Worm (Caenorhabditis elegans) whole organism, late embryonic: Measurements from ENCODE around the gene R07B1.9.

Source experiments
- K02D7.2 ChIP-seq: sonication (generic microtip); optimal IDR thresholded peaks from 2 replicates; lab custom pipeline; 2017; ENCODE audit warnings: mild to moderate bottlenecking, missing genetic modification characterization, missing compliant biosample characterization
- ahr-1 ChIP-seq: sonication (generic microtip); optimal IDR thresholded peaks from 2 replicates; lab custom pipeline; 2016; ENCODE audit warnings: missing genetic modification characterization, missing compliant biosample characterization
- ceh-14 ChIP-seq: sonication (generic microtip); optimal IDR thresholded peaks from 2 replicates; lab custom pipeline; 2016; ENCODE audit warnings: missing genotype, missing genetic modification characterization, missing compliant biosample characterization
- ceh-19 ChIP-seq: fragments of 200-800 bp; sonication (Bioruptor generic); optimal IDR thresholded peaks from 2 replicates; lab custom pipeline; 2018; ENCODE audit warnings: mild to moderate bottlenecking, missing genetic modification characterization, missing compliant biosample characterization
- ceh-2 ChIP-seq: sonication (generic microtip); optimal IDR thresholded peaks from 2 replicates; lab custom pipeline; 2016; ENCODE audit warnings: missing genotype, missing genetic modification characterization, missing compliant biosample characterization
- ceh-22 ChIP-seq: sonication (generic microtip); optimal IDR thresholded peaks from 2 replicates; lab custom pipeline; 2017; ENCODE audit warnings: missing biosample characterization, missing genetic modification characterization
- ceh-24 ChIP-seq: sonication (generic microtip); optimal IDR thresholded peaks from 2 replicates; lab custom pipeline; 2016; ENCODE audit warnings: mild to moderate bottlenecking, missing genetic modification characterization, missing compliant biosample characterization
- ceh-30 ChIP-seq: fragments of 150-350 bp; optimal IDR thresholded peaks from 2 replicates; lab custom pipeline; 2014; ENCODE audit warnings: missing biosample characterization, missing genetic modification characterization
- ceh-31 ChIP-seq: sonication (generic microtip); optimal IDR thresholded peaks from 2 replicates; lab custom pipeline; 2016; ENCODE audit warnings: missing genetic modification characterization, missing compliant biosample characterization
- ceh-34 ChIP-seq: sonication (generic microtip); optimal IDR thresholded peaks from 2 replicates; lab custom pipeline; 2016; ENCODE audit warnings: mild to moderate bottlenecking, missing genetic modification characterization, missing compliant biosample characterization
- ceh-45 ChIP-seq: fragments of 200-800 bp; sonication (Bioruptor generic); IDR thresholded peaks from 2 replicates; pipeline ENCODE4 v1.3.6; 2022; ENCODE audit warnings: missing genetic modification reagents, missing genetic modification characterization, missing compliant biosample characterization
- dmd-4 ChIP-seq: sonication (generic microtip); optimal IDR thresholded peaks from 2 replicates; lab custom pipeline; 2016; ENCODE audit warnings: borderline replicate concordance, missing genetic modification characterization, missing compliant biosample characterization
- elt-2 ChIP-seq: sonication (generic microtip); optimal IDR thresholded peaks from 2 replicates; lab custom pipeline; 2016; ENCODE audit warnings: missing genetic modification reagents, missing genetic modification characterization, missing compliant biosample characterization
- eyg-1 ChIP-seq: sonication (generic microtip); optimal IDR thresholded peaks from 2 replicates; lab custom pipeline; 2016; ENCODE audit warnings: missing genotype, missing genetic modification characterization, missing compliant biosample characterization
- fax-1 ChIP-seq: sonication (generic microtip); optimal IDR thresholded peaks from 2 replicates; lab custom pipeline; 2016; ENCODE audit warnings: missing genotype, missing genetic modification characterization, missing compliant biosample characterization
- fkh-10 ChIP-seq: fragments of 150-350 bp; optimal IDR thresholded peaks from 2 replicates; lab custom pipeline; 2014; ENCODE audit warnings: missing biosample characterization, missing genetic modification reagents, missing genetic modification characterization
- hlh-6 ChIP-seq: sonication (generic microtip); optimal IDR thresholded peaks from 2 replicates; lab custom pipeline; 2016; ENCODE audit warnings: missing genotype, missing genetic modification characterization, missing compliant biosample characterization
- lim-6 ChIP-seq: sonication (generic microtip); optimal IDR thresholded peaks from 2 replicates; lab custom pipeline; 2016; ENCODE audit warnings: missing genetic modification characterization, missing compliant biosample characterization
- madf-2 ChIP-seq: sonication (generic microtip); optimal IDR thresholded peaks from 2 replicates; lab custom pipeline; 2017; ENCODE audit warnings: missing genetic modification characterization, missing compliant biosample characterization
- mec-3 ChIP-seq: sonication (generic microtip); optimal IDR thresholded peaks from 2 replicates; lab custom pipeline; 2016; ENCODE audit warnings: borderline replicate concordance, missing genetic modification characterization, missing compliant biosample characterization
- nhr-11 ChIP-seq: fragments of 150-350 bp; optimal IDR thresholded peaks from 2 replicates; lab custom pipeline; 2014; ENCODE audit warnings: missing biosample characterization, missing genetic modification characterization
- odd-2 ChIP-seq: sonication (generic microtip); optimal IDR thresholded peaks from 2 replicates; lab custom pipeline; 2017; ENCODE audit warnings: antibody characterized with exemption, mild to moderate bottlenecking, missing genetic modification characterization, missing compliant biosample characterization
- pat-9 ChIP-seq: fragments of 200-800 bp; sonication (Bioruptor generic); optimal IDR thresholded peaks from 2 replicates; lab custom pipeline; 2018; ENCODE audit warnings: mild to moderate bottlenecking, missing genetic modification characterization, moderate library complexity, missing compliant biosample characterization
- pax-1 ChIP-seq: fragments of 150-350 bp; optimal IDR thresholded peaks from 2 replicates; lab custom pipeline; 2014; ENCODE audit warnings: missing biosample characterization, missing genetic modification characterization
- pha-2 ChIP-seq: sonication (generic microtip); optimal IDR thresholded peaks from 2 replicates; lab custom pipeline; 2017; ENCODE audit warnings: mild to moderate bottlenecking, missing genetic modification characterization, missing compliant biosample characterization
- pqm-1 ChIP-seq: sonication (generic microtip); optimal IDR thresholded peaks from 2 replicates; lab custom pipeline; 2016; ENCODE audit warnings: missing genetic modification characterization, missing compliant biosample characterization
- rnt-1 ChIP-seq: sonication (generic microtip); optimal IDR thresholded peaks from 2 replicates; lab custom pipeline; 2016; ENCODE audit warnings: missing genetic modification characterization, missing compliant biosample characterization
- sox-4 ChIP-seq: sonication (generic microtip); optimal IDR thresholded peaks from 2 replicates; lab custom pipeline; 2017; ENCODE audit warnings: mild to moderate bottlenecking, missing genetic modification characterization, inconsistent platforms, missing compliant biosample characterization
- syd-9 ChIP-seq: sonication (generic microtip); optimal IDR thresholded peaks from 2 replicates; lab custom pipeline; 2016; ENCODE audit warnings: mild to moderate bottlenecking, missing genetic modification characterization, moderate library complexity, missing compliant biosample characterization
- tbx-2 ChIP-seq: sonication (generic microtip); optimal IDR thresholded peaks from 2 replicates; lab custom pipeline; 2016; ENCODE audit warnings: missing genetic modification characterization, missing compliant biosample characterization
- tbx-7 ChIP-seq: sonication (generic microtip); optimal IDR thresholded peaks from 2 replicates; lab custom pipeline; 2016; ENCODE audit warnings: missing genotype, missing genetic modification characterization, missing compliant biosample characterization
- ttx-3 ChIP-seq: sonication (generic microtip); optimal IDR thresholded peaks from 2 replicates; lab custom pipeline; 2016; ENCODE audit warnings: missing genetic modification reagents, missing genetic modification characterization, missing compliant biosample characterization
- unc-42 ChIP-seq: sonication (generic microtip); optimal IDR thresholded peaks from 2 replicates; lab custom pipeline; 2016; ENCODE audit warnings: missing genotype, missing genetic modification characterization, missing compliant biosample characterization
- unc-55 ChIP-seq: sonication (generic microtip); optimal IDR thresholded peaks from 2 replicates; lab custom pipeline; 2017; ENCODE audit warnings: missing biosample characterization, missing genetic modification reagents, missing genetic modification characterization
- zip-5 ChIP-seq: sonication (generic microtip); optimal IDR thresholded peaks from 2 replicates; lab custom pipeline; 2016; ENCODE audit warnings: missing genetic modification characterization, missing compliant biosample characterization
- ztf-16 ChIP-seq: sonication (generic microtip); optimal IDR thresholded peaks from 2 replicates; lab custom pipeline; 2017; ENCODE audit warnings: missing genetic modification characterization, missing compliant biosample characterization

Gene R07B1.9

DNA sequence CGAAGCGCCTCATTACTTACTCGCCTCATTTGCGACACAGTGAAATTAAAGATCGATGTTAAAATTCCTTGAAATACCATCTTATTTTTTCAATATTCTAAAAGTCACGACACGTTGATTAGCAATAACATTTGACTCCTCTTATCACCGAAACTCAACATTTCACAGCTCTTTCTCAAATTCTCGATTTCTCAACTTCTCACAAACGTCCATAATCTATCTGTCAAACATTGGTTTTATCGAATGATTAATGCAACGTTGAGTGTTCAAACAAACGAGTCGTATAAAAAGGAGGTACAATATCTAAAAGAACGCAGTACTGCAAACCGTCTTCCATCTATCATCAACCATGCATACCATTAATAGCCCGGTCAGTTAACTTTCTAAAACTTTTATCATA is 27.0 kb upstream of the R07B1.9 start, which contains the start of gene lec-8:
Gene lec-8, plus strand, starts transcription at position 314 of the 400 bp plus-strand sequence.
- TF ChIP-seq odd-2 = no peak
- no peak for TF ChIP-seq K02D7.2 (tag; lab: Kevin White, UChicago)
- TF ChIP-seq sox-4 (tag; lab: Kevin White, UChicago) = no peak
- no peak for TF ChIP-seq ttx-3 (tag; lab: Kevin White, UChicago)
- no peak for TF ChIP-seq ceh-45 (GFP tag; lab: Robert Waterston, UW)
- TF ChIP-seq hlh-6 = no peak
- no peak for TF ChIP-seq madf-2 (tag; lab: Kevin White, UChicago)
- TF ChIP-seq ceh-2 (tag; lab: Kevin White, UChicago) = no peak
- TF ChIP-seq pax-1 (tag; lab: Kevin White, UChicago) = no peak
- no peak for TF ChIP-seq mec-3
- TF ChIP-seq ceh-34 = no peak
- no peak for TF ChIP-seq tbx-7 (tag; lab: Kevin White, UChicago)
- no peak for TF ChIP-seq unc-42 (tag; lab: Kevin White, UChicago)
- no peak for TF ChIP-seq elt-2 (tag; lab: Kevin White, UChicago)
- TF ChIP-seq fkh-10 (GFP tag; lab: Kevin White, UChicago) = no peak
- no peak for TF ChIP-seq ceh-24

- TF ChIP-seq unc-55 = no peak
Measured at ce11 chrX:9851745-9852330, 25.4 kb upstream of the R07B1.9 start, which contains the start of gene lec-7. Gene lec-7 (plus strand): TSS chrX:9852041.

DNA sequence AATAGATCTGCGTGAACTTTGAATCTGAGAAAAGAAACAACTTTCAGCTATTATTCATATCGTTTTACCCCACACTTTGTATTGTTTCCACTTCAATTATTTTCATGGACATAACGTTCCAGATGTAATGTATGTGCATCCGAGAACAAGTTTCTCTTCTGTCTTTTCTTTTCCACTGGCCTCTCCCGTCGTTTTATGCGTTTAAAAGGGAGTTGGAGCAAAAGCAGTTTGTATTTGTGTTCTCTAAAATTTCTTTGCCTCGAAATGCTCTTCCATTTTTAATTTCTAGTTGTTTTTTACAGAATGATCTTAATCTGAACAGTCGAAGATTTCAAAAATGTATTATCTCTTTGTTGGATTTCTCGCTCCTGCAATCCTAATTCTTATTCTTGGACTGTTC is 20.6 kb upstream of the R07B1.9 start, which contains the start of gene R07B1.11:
Gene R07B1.11, plus strand, starts transcription at position 301 of the 400 bp plus-strand sequence.
- TF ChIP-seq ztf-16 (tag; lab: Kevin White, UChicago) (no peak), dmd-4 (tag; lab: Kevin White, UChicago) (no peak), madf-2 (tag; lab: Kevin White, UChicago) (no peak)

DNA sequence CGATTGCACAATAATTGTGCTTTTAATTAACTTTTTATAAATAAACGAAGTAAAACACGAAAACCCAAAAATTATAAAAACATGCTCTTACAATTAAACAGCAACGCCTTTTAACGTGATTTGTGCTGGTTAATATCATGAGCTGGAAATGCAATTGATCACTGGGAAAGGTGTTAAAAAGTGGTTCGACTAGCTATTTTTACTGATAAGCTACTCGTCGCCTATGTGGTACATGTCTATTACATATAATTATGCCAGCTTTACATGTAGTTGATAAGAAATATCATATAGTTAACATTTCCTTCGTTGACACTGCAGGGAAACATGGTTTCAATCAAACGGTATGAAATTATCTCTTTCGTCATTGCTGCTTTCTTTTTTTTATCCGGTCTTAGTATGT is 19.1 kb upstream of the R07B1.9 start, which contains the start of gene scav-5:
Gene scav-5, plus strand, starts transcription at position 297 of the 400 bp plus-strand sequence.
- TF ChIP-seq ztf-16 (tag; lab: Kevin White, UChicago) = no peak
- TF ChIP-seq tbx-2 (tag; lab: Kevin White, UChicago) = no peak
- TF ChIP-seq elt-2 (tag; lab: Kevin White, UChicago) = no peak
- no peak for TF ChIP-seq nhr-11 (tag; lab: Kevin White, UChicago)
- TF ChIP-seq unc-42 (tag; lab: Kevin White, UChicago) = no peak
- no peak for TF ChIP-seq ceh-2 (tag; lab: Kevin White, UChicago)
- no peak for TF ChIP-seq hlh-6
- TF ChIP-seq zip-5 (tag; lab: Kevin White, UChicago) = no peak
- no peak for TF ChIP-seq mec-3
- no peak for TF ChIP-seq fax-1 (tag; lab: Kevin White, UChicago)
- TF ChIP-seq ceh-22 (tag; lab: Kevin White, UChicago) = no peak
- TF ChIP-seq pax-1 (tag; lab: Kevin White, UChicago) = no peak
- TF ChIP-seq rnt-1 = no peak
- TF ChIP-seq pat-9 = no peak
- no peak for TF ChIP-seq dmd-4 (tag; lab: Kevin White, UChicago)

- TF ChIP-seq ceh-31 (no peak), elt-2 (tag; lab: Kevin White, UChicago) (peak; percentile 56)
Measured at ce11 chrX:9862916-9863624, 14.1 kb upstream of the R07B1.9 start, which contains the start of the genes gst-36 and R07B1.5. Gene gst-36 (minus strand): TSS chrX:9862960. Gene R07B1.5 (plus strand): TSS chrX:9863580.

DNA sequence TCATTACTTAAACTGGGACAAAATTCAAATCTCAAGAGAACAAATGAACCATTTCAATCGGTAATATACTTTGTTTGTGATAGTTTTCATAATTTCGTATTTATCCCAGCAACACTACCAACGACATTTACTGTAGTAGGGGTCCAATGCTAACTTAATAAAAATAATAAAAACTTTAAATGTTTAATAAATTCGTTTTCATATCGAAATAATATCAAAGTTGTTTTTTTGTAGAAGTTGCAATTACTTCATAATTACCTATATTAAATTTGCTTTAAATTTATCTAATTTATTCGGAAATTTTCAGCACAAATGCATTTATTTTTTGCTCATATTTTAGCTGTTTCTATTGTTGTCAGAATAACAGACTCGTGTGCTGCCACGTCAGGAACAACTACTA is 10.9 kb upstream of the R07B1.9 start, which contains the start of gene R07B1.6:
Gene R07B1.6, plus strand, starts transcription at position 301 of the 400 bp plus-strand sequence.
- no peak for TF ChIP-seq pha-2 (tag; lab: Kevin White, UChicago)
- TF ChIP-seq ceh-14 = no peak
- no peak for TF ChIP-seq ceh-19 (GFP tag; lab: Kevin White, UChicago)
- TF ChIP-seq pqm-1 (tag; lab: Kevin White, UChicago) = no peak
- TF ChIP-seq ahr-1 = no peak
- TF ChIP-seq fax-1 (tag; lab: Kevin White, UChicago) = no peak
- TF ChIP-seq dmd-4 (tag; lab: Kevin White, UChicago) = no peak
- TF ChIP-seq sox-4 (tag; lab: Kevin White, UChicago) = no peak
- no peak for TF ChIP-seq ceh-30 (tag; lab: Kevin White, UChicago)
- TF ChIP-seq eyg-1 = no peak
- no peak for TF ChIP-seq ceh-22 (tag; lab: Kevin White, UChicago)
- TF ChIP-seq pat-9 = no peak
- TF ChIP-seq lim-6 = no peak
- no peak for TF ChIP-seq ceh-2 (tag; lab: Kevin White, UChicago)
- no peak for TF ChIP-seq syd-9 (tag; lab: Kevin White, UChicago)
- TF ChIP-seq tbx-7 (tag; lab: Kevin White, UChicago) = no peak
